Worm (Caenorhabditis elegans): ENCODE data around the gene Y116F11A.1.
A peak's percentile ranks its signal among the peaks of the same experiment; 100 is the strongest.

The Y116F11A.1 gene

DNA sequence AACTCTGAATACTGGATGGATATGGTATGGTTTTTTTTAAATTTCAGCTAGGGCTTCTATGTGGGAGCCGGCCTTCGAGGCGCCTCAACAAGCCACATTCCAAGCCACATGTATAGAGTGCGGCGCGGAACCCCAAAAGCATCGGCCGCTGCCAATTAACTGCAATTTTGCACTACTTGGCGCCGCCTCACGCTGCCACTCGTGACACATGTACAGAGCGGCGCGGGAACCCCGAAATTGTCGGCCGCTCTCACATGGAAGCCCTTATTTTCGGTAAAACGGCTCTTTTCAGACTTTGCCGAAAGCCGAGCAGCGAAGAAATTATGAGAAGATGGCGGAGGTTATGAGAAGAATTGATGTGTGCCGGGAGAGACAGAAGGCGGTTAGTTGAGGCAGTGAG is 13.4 kb downstream of the Y116F11A.1 start:
- TF ChIP-seq saeg-2 (GFP tag; IDR thresholded peaks at IDR 0.05) (no peak), ztf-7 (tag; optimal IDR thresholded peaks at IDR 0.05) (no peak), ceh-32 (tag; optimal IDR thresholded peaks at IDR 0.05; ENCODE audit: poor library complexity) (no peak), nhr-48 (tag; optimal IDR thresholded peaks at IDR 0.05) (no peak), daf-12 (tag; optimal IDR thresholded peaks at IDR 0.05) (no peak), daf-16 (GFP tag; optimal IDR thresholded peaks at IDR 0.05) (no peak), daf-16 (tag; optimal IDR thresholded peaks at IDR 0.05) (no peak), hmg-1.1 (GFP tag; IDR thresholded peaks at IDR 0.05) (no peak), set-16 (GFP tag; IDR thresholded peaks at IDR 0.05) (peak; percentile 55; the same call in 1 of the 2 replicates), php-3 (GFP tag; IDR thresholded peaks at IDR 0.05) (0 out of 2 replicates have a peak, but pooled peaks have one; percentile 23), nhr-10 (tag; optimal IDR thresholded peaks at IDR 0.05) (no peak), madf-5 (GFP tag; IDR thresholded peaks at IDR 0.05) (no peak), pqm-1 (tag; optimal IDR thresholded peaks at IDR 0.05) (no peak), mdt-29 (GFP tag; IDR thresholded peaks at IDR 0.05) (no peak), dve-1 (tag; optimal IDR thresholded peaks at IDR 0.05; ENCODE audit: insufficient read depth) (no peak), F44E2.7 (GFP tag; IDR thresholded peaks at IDR 0.05) (no peak)

DNA sequence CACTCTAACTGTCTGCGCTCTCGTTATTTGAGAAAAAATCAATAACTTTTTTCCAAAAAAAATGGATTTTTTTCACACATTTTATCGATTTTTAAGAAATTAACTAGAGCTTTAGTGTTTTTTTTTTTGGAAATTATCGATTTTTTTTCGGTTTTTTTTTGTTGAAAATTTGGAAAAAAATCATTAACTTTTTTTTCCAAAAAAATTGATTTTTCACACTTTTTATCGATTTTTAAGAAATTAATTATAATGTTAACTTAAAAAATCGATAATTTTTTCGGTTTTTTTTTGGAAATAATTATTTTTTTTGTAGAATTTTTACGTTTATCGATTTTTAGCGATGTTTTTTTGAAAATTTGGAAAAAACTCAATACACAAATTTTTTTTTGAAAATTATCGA is 13.8 kb downstream of the Y116F11A.1 start:
- TF ChIP-seq ceh-28 (tag; optimal IDR thresholded peaks at IDR 0.05) (peak; percentile 76), madf-9 (GFP tag; conservative IDR thresholded peaks at IDR 0.05) (no peak), nhr-41 (GFP tag; IDR thresholded peaks at IDR 0.05) (no peak)

DNA sequence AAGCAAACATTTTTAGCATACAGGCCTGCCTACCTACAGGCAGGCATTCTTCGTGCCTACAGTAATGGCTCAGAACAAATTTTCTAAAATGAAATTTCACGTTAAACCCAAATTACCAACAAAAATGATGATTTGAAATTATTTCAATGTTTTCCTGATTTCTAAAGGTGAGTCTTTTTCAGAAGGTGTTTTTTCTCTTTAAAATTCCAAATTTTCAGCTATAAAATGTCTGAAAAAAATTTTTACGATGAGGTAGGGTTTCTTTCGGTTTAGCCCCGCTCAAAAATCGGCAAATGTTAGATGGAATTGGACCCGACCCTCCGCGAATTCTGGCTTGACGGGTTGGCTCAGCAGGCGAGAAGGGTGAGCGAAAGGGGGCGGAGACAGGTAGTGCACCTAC is 15.5 kb downstream of the Y116F11A.1 start, which contains the start of gene W04E12.5:
TSS of gene W04E12.5 (plus strand) at position 301 of the 400 bp plus-strand sequence.
- TF ChIP-seq unc-130 (GFP tag; optimal IDR thresholded peaks at IDR 0.05) (no peak), nhr-42 (GFP tag; IDR thresholded peaks at IDR 0.05) (no peak), F10B5.3 (tag; optimal IDR thresholded peaks at IDR 0.05) (no peak), zip-2 (tag; optimal IDR thresholded peaks at IDR 0.05) (no peak), fos-1 (tag; optimal IDR thresholded peaks at IDR 0.05) (no peak), zip-11 (GFP tag; IDR thresholded peaks at IDR 0.05) (no peak), D1046.2 (GFP tag; IDR thresholded peaks at IDR 0.05) (no peak), F37D6.2 (tag; optimal IDR thresholded peaks at IDR 0.05) (no peak), pha-4 (GFP tag; IDR thresholded peaks at IDR 0.05) (no peak), pha-4 (tag; optimal IDR thresholded peaks at IDR 0.05) (no peak), ceh-20 (GFP tag; IDR thresholded peaks at IDR 0.05) (no peak), dmd-6 (GFP tag; IDR thresholded peaks at IDR 0.05) (no peak), aha-1 (tag) (no peak)

DNA sequence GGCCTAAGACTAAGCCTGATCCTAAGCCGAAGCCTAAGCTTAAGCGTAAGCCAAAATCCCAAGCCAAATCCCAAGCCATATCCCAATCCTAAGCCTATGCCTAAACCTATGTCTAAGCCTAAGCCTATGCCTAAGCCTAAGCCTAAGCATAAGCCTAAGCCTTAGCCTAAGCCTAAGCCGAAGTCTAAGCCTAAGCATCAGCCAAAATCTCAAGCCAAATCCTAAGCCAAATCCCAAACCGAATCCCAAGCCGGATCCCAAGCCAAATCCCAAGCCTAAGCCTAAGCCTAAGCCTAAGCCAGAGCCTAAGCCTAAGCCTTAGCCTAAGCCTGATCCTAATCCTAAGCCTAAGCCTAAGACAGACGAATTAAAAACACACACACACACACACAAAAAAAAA is 16.8 kb downstream of the Y116F11A.1 start:
- TF ChIP-seq F44E2.7 (GFP tag; IDR thresholded peaks at IDR 0.05): no peak
- no peak for TF ChIP-seq D1046.2 (GFP tag; IDR thresholded peaks at IDR 0.05)
- no peak for TF ChIP-seq ces-1 (GFP tag; optimal IDR thresholded peaks at IDR 0.05)
- no peak for TF ChIP-seq tra-1 (GFP tag; IDR thresholded peaks at IDR 0.05)
- TF ChIP-seq ztf-7 (tag; optimal IDR thresholded peaks at IDR 0.05): no peak
- TF ChIP-seq Y105C5A.15 (GFP tag; IDR thresholded peaks at IDR 0.05): no peak
- no peak for TF ChIP-seq gei-8 (GFP tag; optimal IDR thresholded peaks at IDR 0.05)
- TF ChIP-seq lin-38 (GFP tag; IDR thresholded peaks at IDR 0.05): no peak
- TF ChIP-seq php-3 (GFP tag; IDR thresholded peaks at IDR 0.05): 0 out of 2 replicates have a peak, but pooled peaks have one; percentile 33

Data from whole organism, L4 larva.